Fruit fly (Drosophila melanogaster): ENCODE measurements around the gene Polr3F.

DNA sequence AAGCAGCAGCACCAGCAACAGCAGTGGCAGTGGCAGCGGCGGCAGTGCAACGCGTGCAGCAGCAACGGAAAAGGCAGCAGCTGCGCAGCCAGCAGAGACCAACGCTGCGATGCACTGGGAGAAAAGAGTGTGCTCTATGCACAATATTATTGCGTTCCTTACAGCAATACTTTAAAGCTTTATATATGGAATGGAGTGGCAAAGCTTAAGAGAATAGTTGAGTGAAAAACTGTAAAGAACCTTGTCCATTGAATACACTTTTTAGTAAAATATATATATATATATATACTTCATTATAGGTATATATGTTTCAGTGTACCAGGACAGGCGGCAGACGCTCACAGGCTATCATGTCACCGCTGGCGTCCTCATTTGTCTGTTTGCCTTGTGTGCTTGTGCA, 42.4 kb downstream of the Polr3F start:
- TF ChIP-seq Myc (optimal IDR thresholded peaks at IDR 0.05) (no peak), psq (GFP tag; optimal IDR thresholded peaks at IDR 0.05) (peak; percentile 42), pan (optimal IDR thresholded peaks at IDR 0.05) (no peak), brk (GFP tag; optimal IDR thresholded peaks at IDR 0.05) (no peak), Hr83 (GFP tag; optimal IDR thresholded peaks at IDR 0.05; ENCODE audit: poor library complexity, severe bottlenecking) (no peak), Rel (GFP tag; optimal IDR thresholded peaks at IDR 0.05) (no peak), Rel (tag; optimal IDR thresholded peaks at IDR 0.05) (no peak), usp (GFP tag; optimal IDR thresholded peaks at IDR 0.05) (no peak), h (GFP tag; optimal IDR thresholded peaks at IDR 0.05) (peak; percentile 20), CG9705 (GFP tag; optimal IDR thresholded peaks at IDR 0.05) (no peak), ey (GFP tag; optimal IDR thresholded peaks at IDR 0.05) (no peak), Dfd (GFP tag; optimal IDR thresholded peaks at IDR 0.05) (no peak), dsf (GFP tag; optimal IDR thresholded peaks at IDR 0.05; ENCODE audit: borderline replicate concordance) (no peak), Mio (GFP tag; optimal IDR thresholded peaks at IDR 0.05) (no peak), lola (GFP tag; optimal IDR thresholded peaks at IDR 0.05) (no peak)

All from whole organism, wandering third instar larva.